Worm (Caenorhabditis elegans) whole organism, young adult: ENCODE data around the gene F57F4.1.

Experiments used
- F37B4.10 ChIP-seq: fragments of 200-800 bp; sonication (Bioruptor generic); IDR thresholded peaks from 2 replicates; pipeline ENCODE4 v1.3.6; 2022; ENCODE audit warnings: missing genetic modification characterization, missing compliant biosample characterization
- Y56A3A.18 ChIP-seq: fragments of 200-800 bp; sonication (Bioruptor generic); IDR thresholded peaks from 2 replicates; pipeline ENCODE4 v1.3.6; 2022; ENCODE audit warnings: missing genetic modification reagents, missing genetic modification characterization, missing compliant biosample characterization
- ama-1 ChIP-seq, 3 experiments: fragments of 150-350 bp in 1 of 3; sonication (generic microtip) in 2 of 3; optimal IDR thresholded peaks; 2 replicates each; lab custom pipeline; 2014 to 2018; ENCODE audit warnings: missing biosample characterization in 2 of 3, missing genetic modification characterization in 2 of 3, missing genetic modification reagents in 2 of 3
- attf-3 ChIP-seq: fragments of 200-800 bp; sonication (Bioruptor generic); conservative IDR thresholded peaks from 2 replicates; pipeline ENCODE4 v1.3.6; 2022; ENCODE audit warnings: missing genetic modification reagents, missing genetic modification characterization, missing compliant biosample characterization
- attf-6 ChIP-seq: fragments of 200-800 bp; sonication (Bioruptor generic); IDR thresholded peaks from 2 replicates; pipeline ENCODE4 v1.3.6; 2022; ENCODE audit warnings: missing genetic modification reagents, missing genetic modification characterization, missing compliant biosample characterization
- efl-1 ChIP-seq: fragments of 150-350 bp; optimal IDR thresholded peaks from 2 replicates; lab custom pipeline; 2014; ENCODE audit warnings: missing biosample characterization, missing genetic modification reagents, missing genetic modification characterization
- gei-17 ChIP-seq: fragments of 200-800 bp; sonication (Bioruptor generic); optimal IDR thresholded peaks from 2 replicates; lab custom pipeline; 2018; ENCODE audit warnings: mild to moderate bottlenecking, missing genetic modification characterization, missing compliant biosample characterization
- lin-54 ChIP-seq: fragments of 200-800 bp; sonication (Bioruptor generic); optimal IDR thresholded peaks from 2 replicates; lab custom pipeline; 2018; ENCODE audit warnings: mild to moderate bottlenecking, missing genetic modification characterization, missing compliant biosample characterization
- madf-10 ChIP-seq: sonication (generic microtip); optimal IDR thresholded peaks from 2 replicates; lab custom pipeline; 2016; ENCODE audit warnings: mild to moderate bottlenecking, missing genetic modification characterization, missing compliant biosample characterization
- nfya-1 ChIP-seq: sonication (generic microtip); optimal IDR thresholded peaks from 2 replicates; lab custom pipeline; 2017; ENCODE audit warnings: antibody characterized with exemption, missing compliant biosample characterization, missing genetic modification characterization, borderline replicate concordance; ENCODE audit not compliant: insufficient read depth
- snpc-4 ChIP-seq, 5 experiments: fragments of 150-350 bp in 1 of 5; sonication (generic microtip) in 4 of 5; optimal IDR thresholded peaks; 2 replicates each; lab custom pipeline; 2014 to 2018; ENCODE audit warnings: missing genetic modification characterization in 5 of 5, missing biosample characterization in 3 of 5, antibody characterized with exemption in 2 of 5, mild to moderate bottlenecking in 2 of 5, missing compliant biosample characterization in 2 of 5, missing genotype in 2 of 5, moderate library complexity in 2 of 5, missing genetic modification reagents in 1 of 5

ce11 chrV:6390163-6390562 is at the start of gene F57F4.1:
- TF ChIP-seq nfya-1 (tag; lab: Kevin White, UChicago) (no peak), attf-3 (GFP tag; lab: Robert Waterston, UW) (no peak), snpc-4 (GFP tag; optimal IDR thresholded peaks at IDR 0.05; lab: Kevin White, UChicago) (no peak), snpc-4 (tag; optimal IDR thresholded peaks at IDR 0.05; lab: Kevin White, UChicago) (no peak), ama-1 (optimal IDR thresholded peaks at IDR 0.05; lab: Kevin White, UChicago) (no peak), ama-1 (GFP tag; optimal IDR thresholded peaks at IDR 0.05; lab: Kevin White, UChicago) (no peak), Y56A3A.18 (no peak), efl-1 (no peak), F37B4.10 (GFP tag; lab: Robert Waterston, UW) (no peak), lin-54 (GFP tag; lab: Kevin White, UChicago) (no peak), attf-6 (GFP tag; lab: Robert Waterston, UW) (no peak), gei-17 (GFP tag; lab: Kevin White, UChicago) (no peak), madf-10 (tag; lab: Kevin White, UChicago) (no peak)
